Worm (Caenorhabditis elegans) whole organism, L2 larva: ENCODE data around the gene F44D12.6.

Experiments
- C34F6.9 ChIP-seq: fragments of 150-350 bp; optimal IDR thresholded peaks from 2 replicates; lab custom pipeline; 2014; ENCODE audit warnings: missing biosample characterization, missing genetic modification characterization
- F13H6.1 ChIP-seq: sonication (generic microtip); optimal IDR thresholded peaks from 2 replicates; lab custom pipeline; 2016; ENCODE audit warnings: missing genetic modification characterization, missing compliant biosample characterization
- ZK546.5 ChIP-seq: sonication (generic microtip); optimal IDR thresholded peaks from 2 replicates; lab custom pipeline; 2017; ENCODE audit warnings: missing biosample characterization, missing genetic modification characterization
- alr-1 ChIP-seq: fragments of 150-350 bp; optimal IDR thresholded peaks from 2 replicates; lab custom pipeline; 2014; ENCODE audit warnings: missing biosample characterization, missing genetic modification characterization
- aly-2 ChIP-seq: fragments of 150-350 bp; optimal IDR thresholded peaks from 2 replicates; lab custom pipeline; 2014; ENCODE audit warnings: missing biosample characterization, missing genetic modification characterization
- ama-1 ChIP-seq: fragments of 150-350 bp; optimal IDR thresholded peaks from 2 replicates; lab custom pipeline; 2018; ENCODE audit warnings: inconsistent platforms
- blmp-1 ChIP-seq: sonication (generic microtip); optimal IDR thresholded peaks from 2 replicates; lab custom pipeline; 2017; ENCODE audit warnings: missing genetic modification characterization, mild to moderate bottlenecking, missing compliant biosample characterization, antibody characterized with exemption, moderate library complexity; ENCODE audit not compliant: insufficient read depth
- ceh-16 ChIP-seq: fragments of 150-350 bp; optimal IDR thresholded peaks from 2 replicates; lab custom pipeline; 2014; ENCODE audit warnings: missing biosample characterization, missing genetic modification characterization
- ceh-82 ChIP-seq: fragments of 150-350 bp; optimal IDR thresholded peaks from 2 replicates; lab custom pipeline; 2014; ENCODE audit warnings: missing biosample characterization, missing genetic modification characterization
- crh-2 ChIP-seq: sonication (generic microtip); optimal IDR thresholded peaks from 2 replicates; lab custom pipeline; 2017; ENCODE audit warnings: missing biosample characterization, missing genetic modification characterization
- dmd-4 ChIP-seq: sonication (generic microtip); optimal IDR thresholded peaks from 2 replicates; lab custom pipeline; 2017; ENCODE audit warnings: missing biosample characterization, missing genetic modification characterization
- egl-27 ChIP-seq: sonication (generic microtip); optimal IDR thresholded peaks from 3 replicates; lab custom pipeline; 2017; ENCODE audit warnings: missing biosample characterization, missing genetic modification reagents, missing genetic modification characterization
- elt-1 ChIP-seq: fragments of 150-350 bp; optimal IDR thresholded peaks from 2 replicates; lab custom pipeline; 2014; ENCODE audit warnings: missing biosample characterization, missing genetic modification characterization
- fos-1 ChIP-seq: fragments of 150-350 bp; optimal IDR thresholded peaks from 2 replicates; lab custom pipeline; 2014; ENCODE audit warnings: missing biosample characterization, missing genetic modification characterization
- gmeb-1 ChIP-seq: fragments of 150-350 bp; optimal IDR thresholded peaks from 2 replicates; lab custom pipeline; 2014; ENCODE audit warnings: missing biosample characterization, missing genetic modification characterization
- lin-11 ChIP-seq: fragments of 150-350 bp; sonication (generic microtip); optimal IDR thresholded peaks from 2 replicates; lab custom pipeline; 2014; ENCODE audit warnings: missing biosample characterization, missing genetic modification characterization, inconsistent platforms, mixed read lengths
- lin-13 ChIP-seq: fragments of 150-350 bp; optimal IDR thresholded peaks from 2 replicates; lab custom pipeline; 2014; ENCODE audit warnings: missing biosample characterization, missing genetic modification reagents, missing genetic modification characterization
- mab-5 ChIP-seq: fragments of 150-350 bp; optimal IDR thresholded peaks from 2 replicates; lab custom pipeline; 2014; ENCODE audit warnings: missing biosample characterization, missing genetic modification characterization
- mbf-1 ChIP-seq: sonication (generic microtip); optimal IDR thresholded peaks from 2 replicates; lab custom pipeline; 2017; ENCODE audit warnings: missing biosample characterization, missing genetic modification characterization
- mdl-1 ChIP-seq, 2 experiments: fragments of 150-350 bp in 1 of 2; sonication (generic microtip) in 1 of 2; optimal IDR thresholded peaks; 2 replicates each; lab custom pipeline; 2017; ENCODE audit warnings: missing biosample characterization in 2 of 2, missing genetic modification characterization in 2 of 2
- nhr-10 ChIP-seq: sonication (generic microtip); optimal IDR thresholded peaks from 2 replicates; lab custom pipeline; 2017; ENCODE audit warnings: missing biosample characterization, missing genetic modification characterization
- nhr-11 ChIP-seq: fragments of 150-350 bp; optimal IDR thresholded peaks from 2 replicates; lab custom pipeline; 2014; ENCODE audit warnings: missing biosample characterization, missing genetic modification characterization
- nhr-12 ChIP-seq: fragments of 150-350 bp; optimal IDR thresholded peaks from 2 replicates; lab custom pipeline; 2014; ENCODE audit warnings: missing biosample characterization, missing genetic modification characterization
- nhr-129 ChIP-seq: fragments of 150-350 bp; optimal IDR thresholded peaks from 2 replicates; lab custom pipeline; 2014; ENCODE audit warnings: missing biosample characterization, missing genetic modification characterization
- nhr-21 ChIP-seq: fragments of 150-350 bp; optimal IDR thresholded peaks from 2 replicates; lab custom pipeline; 2014; ENCODE audit warnings: missing biosample characterization, missing genetic modification characterization
- nhr-23 ChIP-seq: fragments of 150-350 bp; optimal IDR thresholded peaks from 2 replicates; lab custom pipeline; 2014; ENCODE audit warnings: missing biosample characterization, missing genetic modification reagents, missing genetic modification characterization
- nhr-237 ChIP-seq: fragments of 150-350 bp; optimal IDR thresholded peaks from 2 replicates; lab custom pipeline; 2014; ENCODE audit warnings: missing biosample characterization, missing genetic modification characterization
- nhr-77 ChIP-seq: fragments of 150-350 bp; optimal IDR thresholded peaks from 2 replicates; lab custom pipeline; 2014; ENCODE audit warnings: missing biosample characterization, missing genetic modification characterization
- peb-1 ChIP-seq: fragments of 150-350 bp; optimal IDR thresholded peaks from 2 replicates; lab custom pipeline; 2014; ENCODE audit warnings: missing biosample characterization, missing genetic modification characterization
- sma-3 ChIP-seq: sonication (generic microtip); optimal IDR thresholded peaks from 2 replicates; lab custom pipeline; 2016; ENCODE audit warnings: missing genetic modification reagents, missing genetic modification characterization, missing compliant biosample characterization
- sma-9 ChIP-seq, 2 experiments: fragments of 150-350 bp in 1 of 2; sonication (generic microtip) in 1 of 2; optimal IDR thresholded peaks; 2 replicates each; lab custom pipeline; 2014 to 2016; ENCODE audit warnings: missing genetic modification characterization in 2 of 2, mild to moderate bottlenecking in 1 of 2, missing biosample characterization in 1 of 2, missing compliant biosample characterization in 1 of 2, missing genetic modification reagents in 1 of 2, moderate library complexity in 1 of 2
- snpc-4 ChIP-seq: fragments of 150-350 bp; optimal IDR thresholded peaks from 2 replicates; lab custom pipeline; 2014; ENCODE audit warnings: missing biosample characterization, missing genetic modification characterization
- unc-39 ChIP-seq: fragments of 150-350 bp; optimal IDR thresholded peaks from 2 replicates; lab custom pipeline; 2014; ENCODE audit warnings: missing biosample characterization, missing genetic modification characterization
- unc-55 ChIP-seq: fragments of 150-350 bp; sonication (generic microtip); optimal IDR thresholded peaks from 3 replicates; lab custom pipeline; 2014; ENCODE audit warnings: missing biosample characterization, missing genetic modification reagents, missing genetic modification characterization
- unc-62 ChIP-seq: fragments of 150-350 bp; optimal IDR thresholded peaks from 2 replicates; lab custom pipeline; 2014; ENCODE audit warnings: missing biosample characterization, missing genetic modification reagents, missing genetic modification characterization
- ztf-1 ChIP-seq: fragments of 200-800 bp; sonication (Bioruptor generic); conservative IDR thresholded peaks from 2 replicates; pipeline ENCODE4 v1.3.6; 2022; ENCODE audit warnings: missing genetic modification characterization, missing compliant biosample characterization
- ztf-11 ChIP-seq: sonication (generic microtip); optimal IDR thresholded peaks from 2 replicates; lab custom pipeline; 2017; ENCODE audit warnings: missing biosample characterization, missing genetic modification characterization
- ztf-4 ChIP-seq: fragments of 150-350 bp; optimal IDR thresholded peaks from 2 replicates; lab custom pipeline; 2014; ENCODE audit warnings: missing biosample characterization, missing genetic modification characterization

Gene F44D12.6

DNA sequence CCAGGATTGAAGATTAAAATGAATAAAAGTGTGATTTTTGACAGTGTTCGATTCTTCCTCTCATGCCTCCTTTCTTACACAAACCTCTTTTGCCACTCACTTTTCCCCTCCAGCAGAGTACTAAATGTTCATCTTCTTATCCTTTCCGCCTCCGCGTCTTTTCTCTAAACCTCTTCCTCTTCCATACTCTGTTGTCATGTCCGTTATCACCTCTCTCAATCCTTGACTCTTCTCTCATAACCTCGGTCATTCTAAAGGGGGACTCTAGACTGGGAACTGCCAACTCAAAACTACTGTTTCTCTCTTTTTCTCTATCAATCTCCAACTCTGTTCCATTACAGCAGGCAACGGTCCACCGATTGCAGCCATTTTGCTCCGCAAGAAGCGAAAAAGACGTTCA, 15.1 kb downstream of the F44D12.6 start:
- peak; percentile 27 for TF ChIP-seq nhr-129 (tag; lab: Kevin White, UChicago)
- no peak for TF ChIP-seq elt-1 (tag; lab: Kevin White, UChicago)
- TF ChIP-seq nhr-237 (tag; lab: Kevin White, UChicago) = no peak
- no peak for TF ChIP-seq C34F6.9

DNA sequence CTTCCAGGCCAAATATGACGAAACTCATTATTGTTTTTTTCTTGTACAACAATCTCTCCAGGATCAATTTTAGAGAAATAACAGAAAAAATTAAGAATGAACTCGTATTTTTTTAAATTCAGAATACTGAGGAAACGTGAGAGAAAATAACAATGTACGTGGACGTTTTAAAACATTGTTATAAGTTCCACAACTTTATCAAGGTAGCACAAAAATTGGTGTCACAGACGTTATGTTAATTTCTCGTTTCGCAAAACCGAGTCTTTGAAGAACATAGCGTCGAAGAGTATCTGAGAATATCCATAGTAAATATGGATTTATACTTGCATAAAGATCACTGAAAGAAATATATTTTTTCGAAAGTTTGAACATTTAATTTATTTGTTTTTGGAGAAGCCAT, 17.9 kb downstream of the F44D12.6 start, which contains the start of gene T04B2.8:
T04B2.8 (minus strand) TSS at position 101 of the 400 bp plus-strand sequence.
- TF ChIP-seq gmeb-1 (no peak), sma-9 (GFP tag; optimal IDR thresholded peaks at IDR 0.05; lab: Kevin White, UChicago) (no peak), sma-9 (tag; optimal IDR thresholded peaks at IDR 0.05; lab: Kevin White, UChicago) (no peak), C34F6.9 (no peak), egl-27 (tag; lab: Kevin White, UChicago) (no peak), snpc-4 (tag; lab: Kevin White, UChicago) (no peak), nhr-129 (tag; lab: Kevin White, UChicago) (no peak), peb-1 (no peak), alr-1 (tag; lab: Kevin White, UChicago) (no peak), dmd-4 (tag; lab: Kevin White, UChicago) (no peak), nhr-237 (tag; lab: Kevin White, UChicago) (no peak), ceh-16 (tag; lab: Kevin White, UChicago) (no peak), mbf-1 (tag; lab: Kevin White, UChicago) (no peak), nhr-10 (tag; lab: Kevin White, UChicago) (no peak), unc-62 (no peak)

DNA sequence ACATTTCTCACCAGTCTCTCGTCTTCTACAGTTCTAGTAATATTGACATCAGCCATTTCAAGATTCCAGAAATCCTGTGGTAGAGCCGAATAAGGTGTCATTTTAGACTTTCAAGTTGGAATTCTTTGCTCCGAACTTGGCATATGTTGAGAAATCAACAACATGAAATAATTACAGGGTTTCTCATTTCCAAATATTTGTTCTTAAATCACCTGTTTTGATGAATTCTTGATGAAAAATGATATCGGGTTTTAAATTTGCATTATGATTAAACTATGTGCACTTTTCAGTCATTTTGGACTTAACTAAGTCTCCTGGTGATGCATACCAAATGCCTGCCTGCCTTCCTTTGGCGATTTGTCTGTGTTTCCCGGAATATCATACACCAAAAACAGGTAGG, 20.4 kb downstream of the F44D12.6 start, which contains the start of gene srv-12:
srv-12 (minus strand) TSS at position 101 of the 400 bp plus-strand sequence.
- no peak for TF ChIP-seq ceh-16 (tag; lab: Kevin White, UChicago)
- TF ChIP-seq fos-1 (tag; lab: Kevin White, UChicago) = no peak
- TF ChIP-seq gmeb-1 = no peak
- TF ChIP-seq unc-55 (GFP tag; lab: Kevin White, UChicago) = no peak
- no peak for TF ChIP-seq blmp-1 (tag; lab: Kevin White, UChicago)
- no peak for TF ChIP-seq mbf-1 (tag; lab: Kevin White, UChicago)
- TF ChIP-seq F13H6.1 (tag; lab: Kevin White, UChicago) = no peak
- TF ChIP-seq nhr-11 (tag; lab: Kevin White, UChicago) = no peak
- no peak for TF ChIP-seq lin-13

DNA sequence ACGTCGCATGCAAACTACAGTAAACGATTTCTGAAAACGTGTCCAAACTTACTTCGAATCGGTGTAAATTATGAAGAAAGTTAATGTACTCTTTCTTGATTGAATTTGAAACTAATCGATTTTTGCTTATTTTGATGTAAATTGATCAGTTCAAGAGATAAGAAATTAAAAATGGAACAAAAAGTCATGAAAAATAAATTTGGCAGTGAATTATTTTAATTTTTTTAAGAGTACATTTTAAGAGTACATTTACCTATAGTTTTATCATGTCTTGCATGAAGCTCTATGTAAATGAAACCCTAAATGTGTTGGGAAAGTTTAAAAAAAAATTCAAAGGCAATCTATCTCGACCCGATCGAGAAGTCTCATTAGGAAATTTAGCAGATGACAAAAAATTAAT, 23.0 kb downstream of the F44D12.6 start, which contains the start of gene T04B2.7:
T04B2.7 (minus strand) TSS at position 101 of the 400 bp plus-strand sequence.
- TF ChIP-seq unc-39 (no peak), nhr-12 (tag; lab: Kevin White, UChicago) (no peak), unc-62 (no peak), peb-1 (no peak), ztf-11 (tag; lab: Kevin White, UChicago) (no peak), ztf-1 (GFP tag; lab: Robert Waterston, UW) (no peak), nhr-23 (no peak), mab-5 (tag; lab: Kevin White, UChicago) (no peak), elt-1 (tag; lab: Kevin White, UChicago) (no peak), nhr-21 (no peak), ceh-82 (tag; lab: Kevin White, UChicago) (no peak), aly-2 (tag; lab: Kevin White, UChicago) (no peak), nhr-77 (no peak), lin-11 (tag; lab: Kevin White, UChicago) (no peak), nhr-10 (tag; lab: Kevin White, UChicago) (no peak), blmp-1 (tag; lab: Kevin White, UChicago) (no peak), ama-1 (lab: Kevin White, UChicago) (no peak), ZK546.5 (tag; lab: Kevin White, UChicago) (no peak), nhr-237 (tag; lab: Kevin White, UChicago) (no peak)

DNA sequence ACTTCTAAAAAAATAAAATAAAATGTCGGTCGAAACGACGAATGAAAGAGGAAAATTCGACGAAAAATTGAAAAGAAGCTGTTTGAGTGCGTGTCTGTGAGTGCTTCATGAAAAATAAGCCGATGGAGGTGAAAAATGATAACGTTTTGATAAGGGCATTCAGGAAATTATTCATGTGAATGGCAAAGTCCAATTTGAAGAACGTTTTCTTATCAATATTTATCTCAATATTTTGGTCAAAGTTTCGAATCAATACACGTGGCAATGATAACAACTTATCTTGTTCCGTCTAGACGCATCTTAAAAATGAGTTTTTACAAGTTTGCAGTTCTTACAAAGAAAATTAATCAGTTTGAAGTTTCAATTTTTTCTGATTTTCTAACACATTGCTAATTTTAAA, 26.0 kb downstream of the F44D12.6 start:
- TF ChIP-seq mdl-1 (tag; optimal IDR thresholded peaks at IDR 0.05; lab: Kevin White, UChicago) = no peak
- TF ChIP-seq sma-9 (GFP tag; optimal IDR thresholded peaks at IDR 0.05; lab: Kevin White, UChicago) = peak; percentile 77
- no peak for TF ChIP-seq sma-9 (tag; optimal IDR thresholded peaks at IDR 0.05; lab: Kevin White, UChicago)
- peak; percentile 55 for TF ChIP-seq F13H6.1 (tag; lab: Kevin White, UChicago)
- TF ChIP-seq sma-3 (GFP tag; lab: Kevin White, UChicago) = peak; percentile 7
- peak; percentile 76 for TF ChIP-seq fos-1 (tag; lab: Kevin White, UChicago)
- no peak for TF ChIP-seq ztf-4 (tag; lab: Kevin White, UChicago)
- no peak for TF ChIP-seq elt-1 (tag; lab: Kevin White, UChicago)
- TF ChIP-seq egl-27 (tag; lab: Kevin White, UChicago) = peak; percentile 42
- TF ChIP-seq crh-2 (tag; lab: Kevin White, UChicago) = peak; percentile 99
- TF ChIP-seq, all 48 proteins: peak for 6
